Worm (Caenorhabditis elegans) whole organism, L1 larva: ENCODE data around the gene acc-1.

Experiments
- ces-1 ChIP-seq: fragments of 150-350 bp; optimal IDR thresholded peaks from 2 replicates; lab custom pipeline; 2014; ENCODE audit warnings: missing biosample characterization, missing genetic modification reagents, missing genetic modification characterization
- egl-27 ChIP-seq, 2 experiments: fragments of 150-350 bp in 1 of 2; sonication (generic microtip); optimal IDR thresholded peaks; 3 replicates each; lab custom pipeline; 2017 to 2018; ENCODE audit warnings: missing biosample characterization in 2 of 2, missing genetic modification characterization in 2 of 2, missing genetic modification reagents in 2 of 2
- elt-3 ChIP-seq, 6 experiments: fragments of 150-350 bp in 1 of 6; sonication (generic microtip); optimal IDR thresholded peaks; 2 replicates each; lab custom pipeline; 2017 to 2018; ENCODE audit warnings: missing biosample characterization in 6 of 6, missing genetic modification characterization in 6 of 6, inconsistent platforms in 1 of 6
- ets-5 ChIP-seq: fragments of 200-800 bp; sonication (Bioruptor generic); IDR thresholded peaks from 2 replicates; pipeline ENCODE4 v1.3.6; 2022; ENCODE audit warnings: missing genetic modification characterization, missing compliant biosample characterization
- fkh-10 ChIP-seq: sonication (generic microtip); optimal IDR thresholded peaks from 2 replicates; lab custom pipeline; 2017; ENCODE audit warnings: missing biosample characterization, missing genetic modification reagents, missing genetic modification characterization
- fkh-4 ChIP-seq: sonication (generic microtip); optimal IDR thresholded peaks from 2 replicates; lab custom pipeline; 2016; ENCODE audit warnings: missing compliant biosample characterization, missing genetic modification characterization, borderline replicate concordance
- jun-1 ChIP-seq: fragments of 150-350 bp; optimal IDR thresholded peaks from 2 replicates; lab custom pipeline; 2014; ENCODE audit warnings: missing biosample characterization, missing genetic modification reagents, missing genetic modification characterization
- lsy-2 ChIP-seq, 2 experiments: fragments of 150-350 bp; optimal IDR thresholded peaks; 2 replicates each; lab custom pipeline; 2014; ENCODE audit warnings: missing biosample characterization in 2 of 2, missing genetic modification characterization in 2 of 2
- mep-1 ChIP-seq: fragments of 150-350 bp; optimal IDR thresholded peaks from 2 replicates; lab custom pipeline; 2014; ENCODE audit warnings: missing biosample characterization, missing genetic modification characterization
- nhr-77 ChIP-seq: fragments of 150-350 bp; optimal IDR thresholded peaks from 2 replicates; lab custom pipeline; 2014; ENCODE audit warnings: missing biosample characterization, missing genetic modification characterization
- skn-1 ChIP-seq: fragments of 150-350 bp; optimal IDR thresholded peaks from 2 replicates; lab custom pipeline; 2014; ENCODE audit warnings: missing biosample characterization, missing genetic modification characterization
- unc-130 ChIP-seq: fragments of 150-350 bp; optimal IDR thresholded peaks from 2 replicates; lab custom pipeline; 2017; ENCODE audit warnings: missing biosample characterization, missing genetic modification characterization, inconsistent platforms
- unc-62 ChIP-seq: fragments of 150-350 bp; optimal IDR thresholded peaks from 2 replicates; lab custom pipeline; 2014; ENCODE audit warnings: missing biosample characterization, missing genetic modification reagents, missing genetic modification characterization
- zag-1 ChIP-seq: fragments of 150-350 bp; optimal IDR thresholded peaks from 2 replicates; lab custom pipeline; 2014; ENCODE audit warnings: missing biosample characterization, missing genetic modification characterization

- TF ChIP-seq skn-1 (tag; lab: Kevin White, UChicago) (no peak), ces-1 (GFP tag; lab: Kevin White, UChicago) (no peak), ets-5 (no peak), unc-130 (no peak), fkh-4 (tag; lab: Kevin White, UChicago) (no peak), unc-62 (GFP tag; lab: Kevin White, UChicago) (no peak), egl-27 (tag; optimal IDR thresholded peaks at IDR 0.05; lab: Kevin White, UChicago) (no peak), jun-1 (no peak), zag-1 (tag; lab: Kevin White, UChicago) (no peak), nhr-77 (tag; lab: Kevin White, UChicago) (no peak), lsy-2 (tag; optimal IDR thresholded peaks at IDR 0.05; lab: Kevin White, UChicago) (no peak), elt-3 (tag; optimal IDR thresholded peaks at IDR 0.05; lab: Kevin White, UChicago) (no peak), fkh-10 (GFP tag; lab: Kevin White, UChicago) (no peak), mep-1 (no peak)
These were observed 38.7 kb downstream of the acc-1 start for ce11 chrIV:9696513-9696912.
